Worm (Caenorhabditis elegans) whole organism, L4 larva: ENCODE data around the gene chk-1.
A peak's percentile ranks its signal among the peaks of the same experiment; 100 is the strongest.

Experiments used
- R02D3.7 ChIP-seq: fragments of 150-350 bp; sonication (generic microtip); optimal IDR thresholded peaks from 3 replicates; lab custom pipeline; 2014; ENCODE audit warnings: missing biosample characterization, missing genetic modification characterization
- Y48G9A.11 ChIP-seq: fragments of 200-800 bp; sonication (Bioruptor generic); IDR thresholded peaks from 2 replicates; pipeline ENCODE4 v1.3.6; 2022; ENCODE audit warnings: missing genetic modification reagents, missing genetic modification characterization, missing compliant biosample characterization
- Y5F2A.4 ChIP-seq: fragments of 200-800 bp; sonication (Bioruptor generic); optimal IDR thresholded peaks from 2 replicates; lab custom pipeline; 2018; ENCODE audit warnings: mild to moderate bottlenecking, missing genetic modification characterization, missing compliant biosample characterization
- ZK337.2 ChIP-seq: fragments of 200-800 bp; sonication (Bioruptor generic); IDR thresholded peaks from 2 replicates; pipeline ENCODE4 v1.3.6; 2022; ENCODE audit warnings: missing genetic modification reagents, missing genetic modification characterization, missing compliant biosample characterization
- ZK546.5 ChIP-seq, 2 experiments: sonication (generic microtip); optimal IDR thresholded peaks; 2 replicates each; lab custom pipeline; 2017; ENCODE audit warnings: missing biosample characterization in 2 of 2, missing genetic modification characterization in 2 of 2
- aha-1 ChIP-seq: fragments of 150-350 bp; peaks from one replicate; lab custom pipeline; 2014; ENCODE audit warnings: missing biosample characterization, missing genetic modification characterization
- ama-1 ChIP-seq: fragments of 150-350 bp; optimal IDR thresholded peaks from 2 replicates; lab custom pipeline; 2014; ENCODE audit warnings: inconsistent platforms, mixed read lengths
- attf-4 ChIP-seq: sonication (generic microtip); optimal IDR thresholded peaks from 3 replicates; lab custom pipeline; 2017; ENCODE audit warnings: missing biosample characterization, missing genetic modification characterization
- ceh-32 ChIP-seq: sonication (generic microtip); optimal IDR thresholded peaks from 2 replicates; lab custom pipeline; 2016; ENCODE audit warnings: mild to moderate bottlenecking, missing genetic modification characterization, missing compliant biosample characterization; ENCODE audit not compliant: poor library complexity
- ceh-44 ChIP-seq: fragments of 200-800 bp; sonication (Bioruptor generic); IDR thresholded peaks from 2 replicates; pipeline ENCODE4 v1.3.6; 2022; ENCODE audit warnings: missing genetic modification reagents, missing genetic modification characterization, missing compliant biosample characterization
- ces-1 ChIP-seq: fragments of 150-350 bp; sonication (generic microtip); optimal IDR thresholded peaks from 4 replicates; lab custom pipeline; 2014; ENCODE audit warnings: missing biosample characterization, missing genetic modification reagents, missing genetic modification characterization
- daf-16 ChIP-seq, 3 experiments: sonication (generic microtip); optimal IDR thresholded peaks; 2 replicates each; lab custom pipeline; 2016 to 2017; ENCODE audit warnings: missing genetic modification characterization in 3 of 3, missing genetic modification reagents in 3 of 3, mild to moderate bottlenecking in 2 of 3, missing compliant biosample characterization in 2 of 3, missing biosample characterization in 1 of 3, moderate library complexity in 1 of 3
- daf-19 ChIP-seq: fragments of 200-800 bp; sonication (Bioruptor generic); conservative IDR thresholded peaks from 2 replicates; pipeline ENCODE4 v1.3.6; 2022; ENCODE audit warnings: missing genetic modification characterization, missing compliant biosample characterization
- daf-8 ChIP-seq: fragments of 200-800 bp; sonication (Bioruptor generic); IDR thresholded peaks from 2 replicates; pipeline ENCODE4 v1.3.6; 2022; ENCODE audit warnings: missing genetic modification characterization, missing compliant biosample characterization
- dmd-6 ChIP-seq: fragments of 200-800 bp; sonication (Bioruptor generic); IDR thresholded peaks from 2 replicates; pipeline ENCODE4 v1.3.6; 2022; ENCODE audit warnings: missing genetic modification reagents, missing genetic modification characterization, missing compliant biosample characterization
- dmd-9 ChIP-seq: fragments of 200-800 bp; sonication (Bioruptor generic); IDR thresholded peaks from 2 replicates; pipeline ENCODE4 v1.3.6; 2022; ENCODE audit warnings: missing genetic modification reagents, missing genetic modification characterization, missing compliant biosample characterization
- egl-27 ChIP-seq: sonication (generic microtip); optimal IDR thresholded peaks from 3 replicates; lab custom pipeline; 2017; ENCODE audit warnings: missing biosample characterization, missing genetic modification reagents, missing genetic modification characterization
- egl-43 ChIP-seq: fragments of 200-800 bp; sonication (Bioruptor generic); IDR thresholded peaks from 2 replicates; pipeline ENCODE4 v1.3.6; 2022; ENCODE audit warnings: missing genetic modification reagents, missing genetic modification characterization, missing compliant biosample characterization
- hif-1 ChIP-seq, 2 experiments: sonication (generic microtip); optimal IDR thresholded peaks; 2 replicates each; lab custom pipeline; 2016 to 2017; ENCODE audit warnings: missing compliant biosample characterization in 2 of 2, missing genetic modification characterization in 2 of 2, missing genetic modification reagents in 2 of 2, missing genotype in 2 of 2, mild to moderate bottlenecking in 1 of 2
- hlh-30 ChIP-seq: sonication (generic microtip); optimal IDR thresholded peaks from 2 replicates; lab custom pipeline; 2017; ENCODE audit warnings: antibody characterized with exemption, mild to moderate bottlenecking, missing genetic modification characterization, missing compliant biosample characterization; ENCODE audit not compliant: insufficient read depth
- hmg-1.1 ChIP-seq: fragments of 200-800 bp; sonication (Bioruptor generic); IDR thresholded peaks from 2 replicates; pipeline ENCODE4 v1.3.6; 2022; ENCODE audit warnings: missing genetic modification reagents, missing genetic modification characterization, missing compliant biosample characterization
- lim-7 ChIP-seq: fragments of 200-800 bp; sonication (Bioruptor generic); IDR thresholded peaks from 2 replicates; pipeline ENCODE4 v1.3.6; 2022; ENCODE audit warnings: missing genetic modification characterization, missing compliant biosample characterization
- lin-13 ChIP-seq: fragments of 150-350 bp; optimal IDR thresholded peaks from 2 replicates; lab custom pipeline; 2014; ENCODE audit warnings: missing biosample characterization, missing genetic modification reagents, missing genetic modification characterization
- lin-15B ChIP-seq: fragments of 150-350 bp; sonication (generic microtip); optimal IDR thresholded peaks from 3 replicates; lab custom pipeline; 2014; ENCODE audit warnings: missing biosample characterization, missing genetic modification characterization
- lin-29 ChIP-seq: fragments of 200-800 bp; sonication (Bioruptor generic); IDR thresholded peaks from 2 replicates; pipeline ENCODE4 v1.3.6; 2022; ENCODE audit warnings: missing genetic modification reagents, missing genetic modification characterization, missing compliant biosample characterization
- lsy-2 ChIP-seq, 2 experiments: fragments of 150-350 bp in 1 of 2; sonication (generic microtip) in 1 of 2; optimal IDR thresholded peaks; 2 replicates each; lab custom pipeline; 2014 to 2017; ENCODE audit warnings: missing biosample characterization in 2 of 2, missing genetic modification characterization in 2 of 2
- madf-9 ChIP-seq: fragments of 200-800 bp; sonication (Bioruptor generic); conservative IDR thresholded peaks from 2 replicates; pipeline ENCODE4 v1.3.6; 2022; ENCODE audit warnings: missing genetic modification reagents, missing genetic modification characterization, missing compliant biosample characterization
- mep-1 ChIP-seq: fragments of 150-350 bp; sonication (generic microtip); optimal IDR thresholded peaks from 3 replicates; lab custom pipeline; 2014; ENCODE audit warnings: missing biosample characterization, missing genetic modification characterization
- mes-2 ChIP-seq: sonication (generic microtip); optimal IDR thresholded peaks from 2 replicates; lab custom pipeline; 2016; ENCODE audit warnings: missing genotype, mild to moderate bottlenecking, missing genetic modification characterization, missing compliant biosample characterization; ENCODE audit not compliant: poor library complexity, severe bottlenecking
- nhr-111 ChIP-seq: fragments of 200-800 bp; sonication (Bioruptor generic); optimal IDR thresholded peaks from 2 replicates; lab custom pipeline; 2018; ENCODE audit warnings: mild to moderate bottlenecking, missing genetic modification characterization, missing compliant biosample characterization
- nhr-237 ChIP-seq: sonication (generic microtip); optimal IDR thresholded peaks from 2 replicates; lab custom pipeline; 2017; ENCODE audit warnings: missing biosample characterization, missing genetic modification characterization
- nhr-25 ChIP-seq: sonication (generic microtip); optimal IDR thresholded peaks from 2 replicates; lab custom pipeline; 2017; ENCODE audit warnings: missing genetic modification characterization, mild to moderate bottlenecking, missing compliant biosample characterization, antibody characterized with exemption, moderate library complexity, borderline replicate concordance; ENCODE audit not compliant: insufficient read depth
- nhr-48 ChIP-seq: sonication (generic microtip); optimal IDR thresholded peaks from 2 replicates; lab custom pipeline; 2016; ENCODE audit warnings: mild to moderate bottlenecking, missing genetic modification characterization, missing compliant biosample characterization
- nhr-76 ChIP-seq: fragments of 150-350 bp; optimal IDR thresholded peaks from 2 replicates; lab custom pipeline; 2014; ENCODE audit warnings: missing biosample characterization, missing genetic modification characterization
- pha-4 ChIP-seq, 2 experiments: fragments of 150-350 bp in 1 of 2; fragments of 200-800 bp in 1 of 2; sonication (Bioruptor generic) in 1 of 2; IDR thresholded peaks in 1 of 2; optimal IDR thresholded peaks in 1 of 2; 2 replicates each; pipeline versions ENCODE4 v1.3.6 to Lab custom; 2014 to 2022; ENCODE audit warnings: missing genetic modification characterization in 2 of 2, missing genetic modification reagents in 2 of 2, missing biosample characterization in 1 of 2, missing compliant biosample characterization in 1 of 2
- pqm-1 ChIP-seq: sonication (generic microtip); optimal IDR thresholded peaks from 2 replicates; lab custom pipeline; 2017; ENCODE audit warnings: missing biosample characterization, missing genetic modification characterization
- saeg-2 ChIP-seq: fragments of 200-800 bp; sonication (Bioruptor generic); IDR thresholded peaks from 2 replicates; pipeline ENCODE4 v1.3.6; 2022; ENCODE audit warnings: missing genetic modification reagents, missing genetic modification characterization, missing compliant biosample characterization
- sdz-12 ChIP-seq: fragments of 200-800 bp; sonication (Bioruptor generic); optimal IDR thresholded peaks from 2 replicates; lab custom pipeline; 2018; ENCODE audit warnings: mild to moderate bottlenecking, missing genetic modification characterization, missing compliant biosample characterization
- set-16 ChIP-seq: fragments of 200-800 bp; sonication (Bioruptor generic); IDR thresholded peaks from 2 replicates; pipeline ENCODE4 v1.3.6; 2022; ENCODE audit warnings: missing genetic modification reagents, missing genetic modification characterization, missing compliant biosample characterization
- unc-62 ChIP-seq, 3 experiments: fragments of 150-350 bp in 1 of 3; sonication (generic microtip); optimal IDR thresholded peaks in 2 of 3; peaks in 1 of 3; 1 replicate in 1 of 3; 2 replicates in 2 of 3; lab custom pipeline; 2014 to 2017; ENCODE audit warnings: missing biosample characterization in 3 of 3, missing genetic modification characterization in 3 of 3, missing genetic modification reagents in 3 of 3, missing genotype in 1 of 3
- zag-1 ChIP-seq: fragments of 150-350 bp; optimal IDR thresholded peaks from 2 replicates; lab custom pipeline; 2014; ENCODE audit warnings: missing biosample characterization, missing genetic modification characterization
- zfp-2 ChIP-seq: sonication (generic microtip); optimal IDR thresholded peaks from 2 replicates; lab custom pipeline; 2016; ENCODE audit warnings: mild to moderate bottlenecking, missing genetic modification characterization, missing compliant biosample characterization
- zip-11 ChIP-seq: fragments of 200-800 bp; sonication (Bioruptor generic); IDR thresholded peaks from 2 replicates; pipeline ENCODE4 v1.3.6; 2022; ENCODE audit warnings: missing genetic modification characterization, missing compliant biosample characterization
- zip-2 ChIP-seq: fragments of 150-350 bp; optimal IDR thresholded peaks from 2 replicates; lab custom pipeline; 2014; ENCODE audit warnings: missing biosample characterization, missing genetic modification characterization
- ztf-11 ChIP-seq: fragments of 150-350 bp; optimal IDR thresholded peaks from 2 replicates; lab custom pipeline; 2014; ENCODE audit warnings: missing biosample characterization, missing genetic modification characterization

chk-1 gene

ce11 chrV:3756887-3757286 lies 2.4 kb downstream of the chk-1 start, which contains the start of gene gid-7 (continued):
- TF ChIP-seq aha-1 (tag; lab: Kevin White, UChicago) (peak; percentile 95), nhr-25 (tag; lab: Kevin White, UChicago) (no peak), lin-13 (GFP tag; lab: Kevin White, UChicago) (peak; percentile 32), ceh-32 (tag; lab: Kevin White, UChicago) (no peak), ama-1 (no peak), lin-29 (GFP tag; lab: Robert Waterston, UW) (no peak), zfp-2 (no peak), lsy-2 (tag; optimal IDR thresholded peaks at IDR 0.05; lab: Kevin White, UChicago) (peak in 1 of 2 experiments; percentile 54), nhr-111 (GFP tag; lab: Kevin White, UChicago) (no peak), nhr-76 (tag; lab: Kevin White, UChicago) (no peak), dmd-9 (no peak), Y48G9A.11 (GFP tag; lab: Robert Waterston, UW) (0 out of 2 replicates have a peak, but pooled peaks have one; percentile 26), mep-1 (tag; lab: Kevin White, UChicago) (peak; percentile 31), ZK546.5 (tag; optimal IDR thresholded peaks at IDR 0.05; lab: Kevin White, UChicago) (no peak)
- TF ChIP-seq, all 104 proteins: peak for 17

ce11 chrV:3750328-3750727 lies 8.9 kb downstream of the chk-1 start:
- TF ChIP-seq aha-1 (tag; lab: Kevin White, UChicago) (peak; percentile 28), saeg-2 (GFP tag; lab: Robert Waterston, UW) (no peak), nhr-237 (no peak), lin-15B (tag; lab: Kevin White, UChicago) (no peak), set-16 (GFP tag; lab: Robert Waterston, UW) (peak; percentile 91), nhr-48 (tag; lab: Kevin White, UChicago) (no peak), ceh-44 (GFP tag; lab: Robert Waterston, UW) (no peak), egl-43 (GFP tag; lab: Robert Waterston, UW) (peak; percentile 38; the same call in 1 of the 2 replicates)

ce11 chrV:3743172-3743626 lies 16.1 kb downstream of the chk-1 start, which contains the start of gene mtm-9:
TSS of gene mtm-9 (plus strand) at chrV:3743576.
- TF ChIP-seq hif-1 (tag; optimal IDR thresholded peaks at IDR 0.05; lab: Kevin White, UChicago): peak in 1 of 2 experiments; percentile 7
- TF ChIP-seq mes-2: peak; percentile 41
- TF ChIP-seq attf-4 (tag; lab: Kevin White, UChicago): no peak
- TF ChIP-seq ces-1 (GFP tag; lab: Kevin White, UChicago): no peak
- TF ChIP-seq saeg-2 (GFP tag; lab: Robert Waterston, UW): no peak
- TF ChIP-seq lin-29 (GFP tag; lab: Robert Waterston, UW): no peak
- TF ChIP-seq daf-19: no peak
- TF ChIP-seq daf-8 (GFP tag; lab: Robert Waterston, UW): no peak
- no peak for TF ChIP-seq ZK337.2 (GFP tag; lab: Robert Waterston, UW)
- TF ChIP-seq lsy-2 (tag; optimal IDR thresholded peaks at IDR 0.05; lab: Kevin White, UChicago): peak in 1 of 2 experiments; percentile 60
- TF ChIP-seq pha-4 (GFP tag; IDR thresholded peaks at IDR 0.05; lab: Robert Waterston, UW): no peak
- TF ChIP-seq pha-4 (tag; optimal IDR thresholded peaks at IDR 0.05; lab: Kevin White, UChicago): no peak
- TF ChIP-seq hlh-30 (tag; lab: Kevin White, UChicago): peak; percentile 42
- no peak for TF ChIP-seq zip-11 (GFP tag; lab: Robert Waterston, UW)
- no peak for TF ChIP-seq madf-9 (GFP tag; lab: Robert Waterston, UW)
- no peak for TF ChIP-seq nhr-48 (tag; lab: Kevin White, UChicago)
- no peak for TF ChIP-seq lim-7
- TF ChIP-seq daf-16 (GFP tag; optimal IDR thresholded peaks at IDR 0.05; lab: Kevin White, UChicago): no peak
- peak; percentile 55 for TF ChIP-seq daf-16 (tag; optimal IDR thresholded peaks at IDR 0.05; lab: Kevin White, UChicago)
- TF ChIP-seq set-16 (GFP tag; lab: Robert Waterston, UW): no peak
- TF ChIP-seq mep-1 (tag; lab: Kevin White, UChicago): no peak
- no peak for TF ChIP-seq hmg-1.1 (GFP tag; lab: Robert Waterston, UW)
- TF ChIP-seq ztf-11 (tag; lab: Kevin White, UChicago): no peak
- TF ChIP-seq unc-62 (GFP tag; optimal IDR thresholded peaks at IDR 0.05 in 1 of 2; lab: Kevin White, UChicago): peak in 1 of 2 experiments; percentile 27
- no peak for TF ChIP-seq unc-62 (tag; optimal IDR thresholded peaks at IDR 0.05; lab: Kevin White, UChicago)
- TF ChIP-seq sdz-12 (GFP tag; lab: Kevin White, UChicago): no peak
- TF ChIP-seq zip-2: no peak
- peak; percentile 70 for TF ChIP-seq R02D3.7 (tag; lab: Kevin White, UChicago)
- no peak for TF ChIP-seq pqm-1 (tag; lab: Kevin White, UChicago)
- TF ChIP-seq Y5F2A.4 (GFP tag; lab: Kevin White, UChicago): no peak
- no peak for TF ChIP-seq zag-1
- TF ChIP-seq aha-1 (tag; lab: Kevin White, UChicago): peak; percentile 56
- TF ChIP-seq dmd-6 (GFP tag; lab: Robert Waterston, UW): no peak
- no peak for TF ChIP-seq egl-27 (tag; lab: Kevin White, UChicago)
